Worm (Caenorhabditis elegans): ENCODE results near the gene C14A6.6.

DNA sequence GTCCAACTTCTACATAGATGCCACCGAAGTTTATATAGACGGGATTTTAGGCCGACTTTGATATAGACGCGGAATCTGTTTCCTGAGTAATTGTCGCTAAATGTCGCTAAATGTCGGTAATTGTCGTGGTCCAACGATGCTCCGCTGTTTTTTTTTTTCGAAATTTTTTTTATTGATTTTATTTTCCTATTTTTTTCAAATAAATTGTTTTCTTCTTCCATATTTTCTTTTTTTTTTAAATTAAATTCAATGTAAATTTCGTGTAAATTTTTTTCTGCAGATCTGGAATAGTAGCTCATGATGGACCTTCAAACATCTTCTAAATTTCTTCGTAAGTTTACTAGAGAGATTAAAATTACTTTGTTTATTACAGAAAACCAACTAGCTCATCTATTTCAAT, 17.8 kb upstream of the C14A6.6 start, which contains the start of gene C31G12.3:
- no peak for TF ChIP-seq unc-62 (GFP tag; optimal IDR thresholded peaks at IDR 0.05)
- no peak for TF ChIP-seq lin-15B (tag; optimal IDR thresholded peaks at IDR 0.05)
- TF ChIP-seq unc-39 (tag; optimal IDR thresholded peaks at IDR 0.05), result no peak
- TF ChIP-seq nhr-237 (tag; optimal IDR thresholded peaks at IDR 0.05), result no peak
- TF ChIP-seq ceh-9 (tag; optimal IDR thresholded peaks at IDR 0.05), result no peak
- TF ChIP-seq egl-27 (tag; optimal IDR thresholded peaks at IDR 0.05), result no peak
- no peak for TF ChIP-seq pha-4 (tag; optimal IDR thresholded peaks at IDR 0.05)
- TF ChIP-seq aly-2 (tag; optimal IDR thresholded peaks at IDR 0.05), result no peak
- TF ChIP-seq R02D3.7 (tag; optimal IDR thresholded peaks at IDR 0.05), result no peak
- no peak for TF ChIP-seq ceh-82 (tag; optimal IDR thresholded peaks at IDR 0.05)
- TF ChIP-seq lin-39 (tag; optimal IDR thresholded peaks at IDR 0.05), result no peak
- no peak for TF ChIP-seq ama-1 (optimal IDR thresholded peaks at IDR 0.05)
- no peak for TF ChIP-seq nhr-76 (tag; optimal IDR thresholded peaks at IDR 0.05)

Data from whole organism, L3 larva.